Worm (Caenorhabditis elegans): ENCODE data around the gene B0222.11.

The B0222.11 gene

ce11 chrV:9162955-9163468 is 5.0 kb downstream of the B0222.11 start, which contains the start of gene col-145:
Gene col-145, minus strand, starts transcription at chrV:9163005.
- TF ChIP-seq C34B4.2 (tag; optimal IDR thresholded peaks at IDR 0.05) (no peak), snu-23 (GFP tag; optimal IDR thresholded peaks at IDR 0.05) (peak; percentile 1), unc-130 (tag; optimal IDR thresholded peaks at IDR 0.05) (no peak), sup-37 (GFP tag; optimal IDR thresholded peaks at IDR 0.05) (no peak), nhr-76 (tag; optimal IDR thresholded peaks at IDR 0.05) (no peak), nhr-47 (tag; optimal IDR thresholded peaks at IDR 0.05) (no peak), lin-14 (GFP tag; optimal IDR thresholded peaks at IDR 0.05) (peak; percentile 39), nhr-12 (tag; optimal IDR thresholded peaks at IDR 0.05) (no peak), rnt-1 (tag; optimal IDR thresholded peaks at IDR 0.05) (no peak), aly-2 (tag; optimal IDR thresholded peaks at IDR 0.05) (no peak), nhr-11 (tag; optimal IDR thresholded peaks at IDR 0.05) (no peak), hpl-2 (GFP tag; optimal IDR thresholded peaks at IDR 0.05) (no peak), nhr-85 (tag) (peak; percentile 5), elt-3 (tag; optimal IDR thresholded peaks at IDR 0.05) (peak in 1 of 6 experiments; percentile 6), alr-1 (tag; optimal IDR thresholded peaks at IDR 0.05; ENCODE audit: borderline replicate concordance) (no peak), unc-30 (tag; optimal IDR thresholded peaks at IDR 0.05) (no peak), hlh-17 (GFP tag; optimal IDR thresholded peaks at IDR 0.05; ENCODE audit: borderline replicate concordance) (no peak), nhr-19 (GFP tag; conservative IDR thresholded peaks at IDR 0.05) (no peak), irx-1 (tag; optimal IDR thresholded peaks at IDR 0.05) (no peak), blmp-1 (tag; optimal IDR thresholded peaks at IDR 0.05) (peak; percentile 86), pqm-1 (tag; optimal IDR thresholded peaks at IDR 0.05) (no peak), F16B12.6 (tag; optimal IDR thresholded peaks at IDR 0.05) (no peak)

- no peak for TF ChIP-seq nhr-19 (GFP tag; conservative IDR thresholded peaks at IDR 0.05)
- TF ChIP-seq ama-1 (optimal IDR thresholded peaks at IDR 0.05), result no peak
Observed at ce11 chrV:9162118-9162729, 5.8 kb downstream of the B0222.11 start.

- TF ChIP-seq efl-1 (optimal IDR thresholded peaks at IDR 0.05), result no peak
- peak in 1 of 2 experiments; percentile 82 for TF ChIP-seq efl-1 (GFP tag; optimal IDR thresholded peaks at IDR 0.05 in 1 of 2)
- TF ChIP-seq lin-35 (GFP tag; optimal IDR thresholded peaks at IDR 0.05), result peak in 1 of 2 experiments; percentile 26
- TF ChIP-seq nhr-28 (tag; optimal IDR thresholded peaks at IDR 0.05), result no peak
- peak; percentile 64 for TF ChIP-seq nhr-20 (tag; optimal IDR thresholded peaks at IDR 0.05)
- peak; percentile 93 for TF ChIP-seq nhr-85 (tag)
- peak; percentile 39; the same call in 1 of the 2 replicates for TF ChIP-seq nhr-19 (GFP tag; conservative IDR thresholded peaks at IDR 0.05)
- peak in 2 of 6 experiments; percentile 36 to 39 for TF ChIP-seq elt-3 (tag; optimal IDR thresholded peaks at IDR 0.05)
- peak; percentile 13 for TF ChIP-seq ama-1 (optimal IDR thresholded peaks at IDR 0.05)
- no peak for TF ChIP-seq aly-2 (tag; optimal IDR thresholded peaks at IDR 0.05)
- peak; percentile 55 for TF ChIP-seq nhr-71 (tag; optimal IDR thresholded peaks at IDR 0.05)
- TF ChIP-seq sptf-1 (tag; optimal IDR thresholded peaks at IDR 0.05), result no peak
- peak; percentile 59 for TF ChIP-seq snu-23 (GFP tag; optimal IDR thresholded peaks at IDR 0.05)
- peak; percentile 68 for TF ChIP-seq lin-14 (GFP tag; optimal IDR thresholded peaks at IDR 0.05)
- peak; percentile 38 for TF ChIP-seq blmp-1 (tag; optimal IDR thresholded peaks at IDR 0.05)
Observed at ce11 chrV:9160224-9160886, 7.6 kb downstream of the B0222.11 start, which contains the start of gene col-144. Gene col-144, minus strand, starts transcription at chrV:9160642.

ce11 chrV:9159146-9159717 is 8.8 kb downstream of the B0222.11 start:
- peak; percentile 60 for TF ChIP-seq aly-2 (tag; optimal IDR thresholded peaks at IDR 0.05)
- peak; percentile 7 for TF ChIP-seq nhr-90 (tag; optimal IDR thresholded peaks at IDR 0.05; ENCODE audit: poor library complexity)
- peak; percentile 59 for TF ChIP-seq nhr-85 (tag)
- peak; percentile 25 for TF ChIP-seq nhr-71 (tag; optimal IDR thresholded peaks at IDR 0.05)

ce11 chrV:9157597-9157996 is 10.4 kb downstream of the B0222.11 start:
- TF ChIP-seq nhr-71 (tag; optimal IDR thresholded peaks at IDR 0.05) (peak; percentile 36), zip-4 (GFP tag; optimal IDR thresholded peaks at IDR 0.05) (no peak), fkh-8 (tag; optimal IDR thresholded peaks at IDR 0.05) (peak; percentile 24), ama-1 (optimal IDR thresholded peaks at IDR 0.05) (no peak), nhr-47 (tag; optimal IDR thresholded peaks at IDR 0.05) (peak; percentile 41), fkh-10 (GFP tag; optimal IDR thresholded peaks at IDR 0.05) (peak; percentile 96), jun-1 (tag; optimal IDR thresholded peaks at IDR 0.05) (no peak), lin-14 (GFP tag; optimal IDR thresholded peaks at IDR 0.05) (peak; percentile 39)
